Worm (Caenorhabditis elegans): ENCODE results near the gene hmg-12.

hmg-12 gene

DNA sequence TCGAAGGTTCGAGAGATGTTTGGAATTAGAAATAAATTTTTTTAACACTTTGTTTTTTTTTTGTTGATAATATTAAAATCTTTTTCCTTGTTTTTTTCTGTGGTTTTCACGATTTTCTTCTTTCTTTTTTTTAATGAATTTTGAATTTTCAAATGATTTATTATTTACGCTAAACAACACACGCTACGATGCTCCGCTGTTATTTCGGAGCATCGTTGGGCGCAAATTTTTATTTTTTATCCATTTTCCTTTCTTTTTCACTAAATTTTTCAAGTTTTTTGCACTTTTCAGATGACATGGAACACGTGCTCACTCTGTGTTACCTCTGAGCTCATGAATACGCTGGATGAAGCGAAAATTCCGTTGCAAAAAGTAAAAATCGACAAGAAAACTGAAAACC is 45.8 kb downstream of the hmg-12 start, which contains the start of the genes W03C9.1 and W03C9.2:
TSS of gene W03C9.1 (minus strand) at position 46 of the 400 bp plus-strand sequence.
TSS of gene W03C9.2 (plus strand) at position 286 of the 400 bp plus-strand sequence.
- TF ChIP-seq nhr-28 (tag; optimal IDR thresholded peaks at IDR 0.05), result no peak
- no peak for TF ChIP-seq sea-2 (GFP tag; optimal IDR thresholded peaks at IDR 0.05)
- TF ChIP-seq lin-15B (tag; optimal IDR thresholded peaks at IDR 0.05), result peak; percentile 11
- no peak for TF ChIP-seq ceh-28 (tag; optimal IDR thresholded peaks at IDR 0.05)
- no peak for TF ChIP-seq elt-1 (tag; optimal IDR thresholded peaks at IDR 0.05)
- no peak for TF ChIP-seq nhr-77 (tag; optimal IDR thresholded peaks at IDR 0.05)
- TF ChIP-seq fos-1 (tag; optimal IDR thresholded peaks at IDR 0.05), result no peak

DNA sequence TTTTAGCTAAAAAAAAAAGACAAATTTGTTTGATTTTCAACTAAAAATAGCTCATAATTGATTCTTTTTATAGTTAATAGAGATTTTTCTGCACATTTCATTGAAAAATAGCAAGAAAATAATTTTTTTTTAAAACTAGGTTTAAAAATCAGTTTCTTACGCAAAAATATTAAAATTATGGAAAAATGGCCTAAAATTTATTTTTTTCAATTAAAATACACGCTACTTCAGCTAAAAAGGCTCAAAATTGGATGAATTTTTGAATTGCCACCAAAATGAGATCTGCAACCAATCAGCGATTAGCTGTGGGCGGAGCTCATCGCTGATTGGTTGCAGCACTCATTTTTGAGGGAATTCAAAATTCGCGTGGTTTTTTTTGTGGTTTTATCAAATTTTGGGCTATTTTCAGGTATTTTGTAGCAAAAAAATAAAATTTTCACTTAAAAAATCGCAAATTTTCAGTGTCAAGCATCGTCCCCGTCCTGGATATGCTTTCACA is 46.9 kb downstream of the hmg-12 start:
- TF ChIP-seq zag-1 (tag; optimal IDR thresholded peaks at IDR 0.05) (no peak), nfya-1 (tag; optimal IDR thresholded peaks at IDR 0.05; ENCODE audit: insufficient read depth) (peak; percentile 79)

DNA sequence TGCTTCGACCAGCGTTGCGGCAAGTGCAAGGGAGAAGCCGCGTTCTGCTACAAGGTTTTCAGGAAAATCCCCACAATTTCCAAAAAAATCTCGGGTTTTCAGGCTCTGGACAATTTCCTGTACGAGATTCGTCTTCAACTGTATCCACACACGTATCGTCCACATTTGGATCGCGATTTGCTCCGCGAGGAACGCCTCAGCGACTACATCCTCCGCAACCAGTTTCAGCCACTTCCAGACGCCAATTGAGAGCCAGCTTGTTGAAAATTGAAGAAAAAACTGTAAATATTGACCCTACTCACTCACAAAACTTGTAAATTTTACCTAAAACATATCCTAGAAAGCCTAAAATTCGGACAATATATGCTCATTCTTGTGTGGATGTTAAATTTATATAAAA is 48.5 kb downstream of the hmg-12 start:
- no peak for TF ChIP-seq lin-39 (tag; optimal IDR thresholded peaks at IDR 0.05)
- peak; percentile 65 for TF ChIP-seq ama-1 (optimal IDR thresholded peaks at IDR 0.05)
- peak; percentile 10 for TF ChIP-seq lsy-12 (tag; optimal IDR thresholded peaks at IDR 0.05)
- TF ChIP-seq nhr-43 (tag; optimal IDR thresholded peaks at IDR 0.05; ENCODE audit: poor library complexity, severe bottlenecking), result no peak
- no peak for TF ChIP-seq ceh-16 (tag; optimal IDR thresholded peaks at IDR 0.05)
- no peak for TF ChIP-seq fkh-2 (tag; optimal IDR thresholded peaks at IDR 0.05)

DNA sequence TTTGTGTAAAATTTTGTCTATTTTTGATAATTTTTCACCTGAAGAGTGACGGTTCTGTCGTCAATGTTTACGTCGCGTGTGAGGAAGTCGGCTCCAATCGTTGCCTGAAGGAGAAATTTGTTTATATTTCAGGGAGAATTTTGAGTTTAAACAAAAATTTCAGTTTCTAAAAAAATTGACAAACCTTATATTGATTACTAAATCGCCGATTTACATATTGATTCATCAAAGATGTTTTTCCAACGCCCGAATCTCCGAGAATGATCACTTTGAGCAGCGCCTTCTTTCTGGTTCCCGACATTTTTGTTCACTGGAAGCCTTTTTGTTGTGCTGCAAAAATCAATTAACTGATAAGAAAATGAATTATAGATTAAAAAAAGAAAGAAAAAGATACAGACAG is 50.3 kb downstream of the hmg-12 start, which contains the start of gene rab-7:
TSS of gene rab-7 (minus strand) at position 330 of the 400 bp plus-strand sequence.
- TF ChIP-seq elt-2 (tag; optimal IDR thresholded peaks at IDR 0.05) (peak; percentile 37), ama-1 (optimal IDR thresholded peaks at IDR 0.05) (peak; percentile 71), aly-2 (tag; optimal IDR thresholded peaks at IDR 0.05) (no peak), pqm-1 (tag; optimal IDR thresholded peaks at IDR 0.05) (peak; percentile 7), pha-4 (tag; optimal IDR thresholded peaks at IDR 0.05) (peak; percentile 1), ceh-16 (tag; optimal IDR thresholded peaks at IDR 0.05) (no peak)
